Worm (Caenorhabditis elegans) whole organism, L4 larva: ENCODE measurements around the gene clc-17.

Experiments
- F49E8.2 ChIP-seq: sonication (generic microtip); optimal IDR thresholded peaks from 2 replicates; lab custom pipeline; 2016; ENCODE audit warnings: missing compliant biosample characterization, mild to moderate bottlenecking, missing genetic modification characterization, borderline replicate concordance
- R02D3.7 ChIP-seq: fragments of 150-350 bp; sonication (generic microtip); optimal IDR thresholded peaks from 3 replicates; lab custom pipeline; 2014; ENCODE audit warnings: missing biosample characterization, missing genetic modification characterization
- T20F7.1 ChIP-seq: fragments of 200-800 bp; sonication (Bioruptor generic); optimal IDR thresholded peaks from 2 replicates; lab custom pipeline; 2018; ENCODE audit warnings: mild to moderate bottlenecking, missing genetic modification characterization, missing compliant biosample characterization
- Y105C5A.15 ChIP-seq: fragments of 200-800 bp; sonication (Bioruptor generic); IDR thresholded peaks from 2 replicates; pipeline ENCODE4 v1.3.6; 2022; ENCODE audit warnings: missing genetic modification characterization, missing compliant biosample characterization
- Y5F2A.4 ChIP-seq: fragments of 200-800 bp; sonication (Bioruptor generic); optimal IDR thresholded peaks from 2 replicates; lab custom pipeline; 2018; ENCODE audit warnings: mild to moderate bottlenecking, missing genetic modification characterization, missing compliant biosample characterization
- aha-1 ChIP-seq: fragments of 150-350 bp; peaks from one replicate; lab custom pipeline; 2014; ENCODE audit warnings: missing biosample characterization, missing genetic modification characterization
- aly-2 ChIP-seq: sonication (generic microtip); optimal IDR thresholded peaks from 2 replicates; lab custom pipeline; 2018; ENCODE audit warnings: missing biosample characterization, missing genetic modification characterization
- ama-1 ChIP-seq: fragments of 150-350 bp; optimal IDR thresholded peaks from 2 replicates; lab custom pipeline; 2014; ENCODE audit warnings: inconsistent platforms, mixed read lengths
- attf-4 ChIP-seq: sonication (generic microtip); optimal IDR thresholded peaks from 3 replicates; lab custom pipeline; 2017; ENCODE audit warnings: missing biosample characterization, missing genetic modification characterization
- ceh-44 ChIP-seq: fragments of 200-800 bp; sonication (Bioruptor generic); IDR thresholded peaks from 2 replicates; pipeline ENCODE4 v1.3.6; 2022; ENCODE audit warnings: missing genetic modification reagents, missing genetic modification characterization, missing compliant biosample characterization
- ces-1 ChIP-seq: fragments of 150-350 bp; sonication (generic microtip); optimal IDR thresholded peaks from 4 replicates; lab custom pipeline; 2014; ENCODE audit warnings: missing biosample characterization, missing genetic modification reagents, missing genetic modification characterization
- ctbp-1 ChIP-seq: fragments of 200-800 bp; sonication (Bioruptor generic); IDR thresholded peaks from 2 replicates; pipeline ENCODE4 v1.3.6; 2022; ENCODE audit warnings: missing genetic modification reagents, missing genetic modification characterization, missing compliant biosample characterization
- daf-12 ChIP-seq: fragments of 150-350 bp; optimal IDR thresholded peaks from 2 replicates; lab custom pipeline; 2014; ENCODE audit warnings: missing biosample characterization, missing genetic modification reagents, missing genetic modification characterization
- daf-16 ChIP-seq, 3 experiments: sonication (generic microtip); optimal IDR thresholded peaks; 2 replicates each; lab custom pipeline; 2016 to 2017; ENCODE audit warnings: missing genetic modification characterization in 3 of 3, missing genetic modification reagents in 3 of 3, mild to moderate bottlenecking in 2 of 3, missing compliant biosample characterization in 2 of 3, missing biosample characterization in 1 of 3, moderate library complexity in 1 of 3
- daf-19 ChIP-seq: fragments of 200-800 bp; sonication (Bioruptor generic); conservative IDR thresholded peaks from 2 replicates; pipeline ENCODE4 v1.3.6; 2022; ENCODE audit warnings: missing genetic modification characterization, missing compliant biosample characterization
- daf-8 ChIP-seq: fragments of 200-800 bp; sonication (Bioruptor generic); IDR thresholded peaks from 2 replicates; pipeline ENCODE4 v1.3.6; 2022; ENCODE audit warnings: missing genetic modification characterization, missing compliant biosample characterization
- dmd-6 ChIP-seq: fragments of 200-800 bp; sonication (Bioruptor generic); IDR thresholded peaks from 2 replicates; pipeline ENCODE4 v1.3.6; 2022; ENCODE audit warnings: missing genetic modification reagents, missing genetic modification characterization, missing compliant biosample characterization
- dpl-1 ChIP-seq: fragments of 150-350 bp; optimal IDR thresholded peaks from 2 replicates; lab custom pipeline; 2014; ENCODE audit warnings: missing biosample characterization, missing genetic modification reagents, missing genetic modification characterization
- dve-1 ChIP-seq: sonication (generic microtip); optimal IDR thresholded peaks from 2 replicates; lab custom pipeline; 2017; ENCODE audit warnings: antibody characterized with exemption, mild to moderate bottlenecking, missing genetic modification characterization, missing compliant biosample characterization; ENCODE audit not compliant: insufficient read depth
- egl-27 ChIP-seq: sonication (generic microtip); optimal IDR thresholded peaks from 3 replicates; lab custom pipeline; 2017; ENCODE audit warnings: missing biosample characterization, missing genetic modification reagents, missing genetic modification characterization
- lir-3 ChIP-seq: sonication (generic microtip); optimal IDR thresholded peaks from 2 replicates; lab custom pipeline; 2016; ENCODE audit warnings: mild to moderate bottlenecking, missing genetic modification characterization, missing compliant biosample characterization
- madf-9 ChIP-seq: fragments of 200-800 bp; sonication (Bioruptor generic); conservative IDR thresholded peaks from 2 replicates; pipeline ENCODE4 v1.3.6; 2022; ENCODE audit warnings: missing genetic modification reagents, missing genetic modification characterization, missing compliant biosample characterization
- mes-2 ChIP-seq: sonication (generic microtip); optimal IDR thresholded peaks from 2 replicates; lab custom pipeline; 2016; ENCODE audit warnings: missing genotype, mild to moderate bottlenecking, missing genetic modification characterization, missing compliant biosample characterization; ENCODE audit not compliant: poor library complexity, severe bottlenecking
- nhr-10 ChIP-seq: fragments of 150-350 bp; optimal IDR thresholded peaks from 2 replicates; lab custom pipeline; 2014; ENCODE audit warnings: missing biosample characterization, missing genetic modification characterization
- nhr-102 ChIP-seq: sonication (generic microtip); optimal IDR thresholded peaks from 2 replicates; lab custom pipeline; 2016; ENCODE audit warnings: mild to moderate bottlenecking, missing genetic modification characterization, moderate library complexity, missing compliant biosample characterization
- nhr-237 ChIP-seq: sonication (generic microtip); optimal IDR thresholded peaks from 2 replicates; lab custom pipeline; 2017; ENCODE audit warnings: missing biosample characterization, missing genetic modification characterization
- nhr-28 ChIP-seq: fragments of 150-350 bp; optimal IDR thresholded peaks from 2 replicates; lab custom pipeline; 2014; ENCODE audit warnings: missing biosample characterization, missing genetic modification characterization
- nhr-77 ChIP-seq: fragments of 150-350 bp; optimal IDR thresholded peaks from 2 replicates; lab custom pipeline; 2014; ENCODE audit warnings: missing biosample characterization, missing genetic modification characterization
- php-3 ChIP-seq: fragments of 200-800 bp; sonication (Bioruptor generic); IDR thresholded peaks from 2 replicates; pipeline ENCODE4 v1.3.6; 2022; ENCODE audit warnings: missing genetic modification reagents, missing genetic modification characterization, missing compliant biosample characterization
- saeg-2 ChIP-seq: fragments of 200-800 bp; sonication (Bioruptor generic); IDR thresholded peaks from 2 replicates; pipeline ENCODE4 v1.3.6; 2022; ENCODE audit warnings: missing genetic modification reagents, missing genetic modification characterization, missing compliant biosample characterization
- spr-1 ChIP-seq: sonication (generic microtip); optimal IDR thresholded peaks from 2 replicates; lab custom pipeline; 2016; ENCODE audit warnings: mild to moderate bottlenecking, missing genetic modification characterization, missing compliant biosample characterization
- spr-3 ChIP-seq: fragments of 200-800 bp; sonication (Bioruptor generic); optimal IDR thresholded peaks from 2 replicates; lab custom pipeline; 2018; ENCODE audit warnings: mild to moderate bottlenecking, missing genetic modification characterization, missing compliant biosample characterization
- unc-39 ChIP-seq: sonication (generic microtip); optimal IDR thresholded peaks from 2 replicates; lab custom pipeline; 2017; ENCODE audit warnings: missing biosample characterization, missing genetic modification characterization
- vab-7 ChIP-seq: fragments of 200-800 bp; sonication (Bioruptor generic); IDR thresholded peaks from 2 replicates; pipeline ENCODE4 v1.3.6; 2022; ENCODE audit warnings: missing genetic modification reagents, missing genetic modification characterization, missing compliant biosample characterization
- zag-1 ChIP-seq: fragments of 150-350 bp; optimal IDR thresholded peaks from 2 replicates; lab custom pipeline; 2014; ENCODE audit warnings: missing biosample characterization, missing genetic modification characterization
- zfp-2 ChIP-seq: sonication (generic microtip); optimal IDR thresholded peaks from 2 replicates; lab custom pipeline; 2016; ENCODE audit warnings: mild to moderate bottlenecking, missing genetic modification characterization, missing compliant biosample characterization
- zfp-3 ChIP-seq: fragments of 200-800 bp; sonication (Bioruptor generic); conservative IDR thresholded peaks from 2 replicates; pipeline ENCODE4 v1.3.6; 2022; ENCODE audit warnings: missing genetic modification reagents, missing genetic modification characterization, missing compliant biosample characterization

Gene clc-17

ce11 chrX:11095480-11095879, 11.7 kb upstream of the clc-17 start (continued):
- TF ChIP-seq nhr-10 (tag; lab: Kevin White, UChicago) = no peak
- peak; percentile 88 for TF ChIP-seq spr-1 (tag; lab: Kevin White, UChicago)
- no peak for TF ChIP-seq attf-4 (tag; lab: Kevin White, UChicago)
- no peak for TF ChIP-seq R02D3.7 (tag; lab: Kevin White, UChicago)
- TF ChIP-seq zag-1 = no peak
- 0 out of 2 replicates have a peak, but pooled peaks have one; percentile 73 for TF ChIP-seq saeg-2 (GFP tag; lab: Robert Waterston, UW)
- no peak for TF ChIP-seq aly-2
- peak; percentile 83 for TF ChIP-seq php-3
- peak; percentile 53; the same call in 1 of the 2 replicates for TF ChIP-seq Y105C5A.15 (GFP tag; lab: Robert Waterston, UW)
- peak; percentile 45 for TF ChIP-seq nhr-28
- peak; percentile 50 for TF ChIP-seq dpl-1
- TF ChIP-seq vab-7 (GFP tag; lab: Robert Waterston, UW) = no peak; the same call in 1 of the 2 replicates
- peak; percentile 88 for TF ChIP-seq dmd-6 (GFP tag; lab: Robert Waterston, UW)
- no peak for TF ChIP-seq unc-39 (tag; lab: Kevin White, UChicago)
- TF ChIP-seq ama-1 (lab: Kevin White, UChicago) = no peak
- peak; percentile 99 for TF ChIP-seq aha-1
- TF ChIP-seq lir-3 (tag; lab: Kevin White, UChicago) = peak; percentile 84
- no peak for TF ChIP-seq spr-3 (GFP tag; lab: Kevin White, UChicago)
- TF ChIP-seq daf-8 (GFP tag; lab: Robert Waterston, UW) = no peak
- peak; percentile 41 for TF ChIP-seq ces-1
- TF ChIP-seq nhr-237 (tag; lab: Kevin White, UChicago) = no peak
- TF ChIP-seq ceh-44 (GFP tag; lab: Robert Waterston, UW) = peak; percentile 75; the same call in 1 of the 2 replicates
- no peak for TF ChIP-seq daf-12 (tag; lab: Kevin White, UChicago)
- peak; percentile 94 for TF ChIP-seq ctbp-1 (GFP tag; lab: Robert Waterston, UW)
- TF ChIP-seq madf-9 (GFP tag; lab: Robert Waterston, UW) = peak; percentile 88

ce11 chrX:11097343-11097742, 9.8 kb upstream of the clc-17 start:
- TF ChIP-seq egl-27 (tag; lab: Kevin White, UChicago) = no peak
- TF ChIP-seq Y5F2A.4 (GFP tag; lab: Kevin White, UChicago) = no peak
- no peak for TF ChIP-seq mes-2
- TF ChIP-seq ctbp-1 (GFP tag; lab: Robert Waterston, UW) = no peak
- TF ChIP-seq nhr-102 (tag; lab: Kevin White, UChicago) = no peak
- no peak for TF ChIP-seq daf-16 (GFP tag; optimal IDR thresholded peaks at IDR 0.05; lab: Kevin White, UChicago)
- TF ChIP-seq daf-16 (tag; optimal IDR thresholded peaks at IDR 0.05; lab: Kevin White, UChicago) = no peak
- TF ChIP-seq aha-1 = peak; percentile 92
- TF ChIP-seq, all 104 proteins: peak for 1

ce11 chrX:11098086-11098485, 9.1 kb upstream of the clc-17 start, which contains the start of gene W02H3.3:
W02H3.3 (minus strand) TSS chrX:11098186.
- TF ChIP-seq nhr-77 (no peak), nhr-28 (no peak), dve-1 (tag; lab: Kevin White, UChicago) (no peak), T20F7.1 (no peak), zfp-3 (GFP tag; lab: Robert Waterston, UW) (no peak), zfp-2 (tag; lab: Kevin White, UChicago) (no peak), spr-3 (GFP tag; lab: Kevin White, UChicago) (no peak), F49E8.2 (no peak), daf-19 (no peak), unc-39 (tag; lab: Kevin White, UChicago) (no peak), nhr-10 (tag; lab: Kevin White, UChicago) (no peak)
- TF ChIP-seq, all 104 proteins: peak for 0
